Worm (Caenorhabditis elegans): ENCODE data around the gene pqn-89.

ce11 chrIV:6480978-6481377, 25.5 kb upstream of the pqn-89 start:
- TF ChIP-seq ama-1 (optimal IDR thresholded peaks at IDR 0.05), result no peak
- no peak for TF ChIP-seq ceh-13 (GFP tag; optimal IDR thresholded peaks at IDR 0.05)
- TF ChIP-seq flt-1 (GFP tag; IDR thresholded peaks at IDR 0.05), result no peak
- TF ChIP-seq sea-1 (GFP tag; conservative IDR thresholded peaks at IDR 0.05), result no peak
- TF ChIP-seq hnd-1 (tag; optimal IDR thresholded peaks at IDR 0.05), result no peak
- no peak for TF ChIP-seq hmg-4 (GFP tag; optimal IDR thresholded peaks at IDR 0.05)
- TF ChIP-seq tra-4 (tag; optimal IDR thresholded peaks at IDR 0.05), result no peak
- no peak for TF ChIP-seq hmbx-1 (tag; optimal IDR thresholded peaks at IDR 0.05)
- no peak for TF ChIP-seq aly-1 (tag; optimal IDR thresholded peaks at IDR 0.05)
